Fruit fly (Drosophila melanogaster): ENCODE data around the gene mRpS6.
A peak's percentile ranks its signal among the peaks of the same experiment; 100 is the strongest.

Gene mRpS6

DNA sequence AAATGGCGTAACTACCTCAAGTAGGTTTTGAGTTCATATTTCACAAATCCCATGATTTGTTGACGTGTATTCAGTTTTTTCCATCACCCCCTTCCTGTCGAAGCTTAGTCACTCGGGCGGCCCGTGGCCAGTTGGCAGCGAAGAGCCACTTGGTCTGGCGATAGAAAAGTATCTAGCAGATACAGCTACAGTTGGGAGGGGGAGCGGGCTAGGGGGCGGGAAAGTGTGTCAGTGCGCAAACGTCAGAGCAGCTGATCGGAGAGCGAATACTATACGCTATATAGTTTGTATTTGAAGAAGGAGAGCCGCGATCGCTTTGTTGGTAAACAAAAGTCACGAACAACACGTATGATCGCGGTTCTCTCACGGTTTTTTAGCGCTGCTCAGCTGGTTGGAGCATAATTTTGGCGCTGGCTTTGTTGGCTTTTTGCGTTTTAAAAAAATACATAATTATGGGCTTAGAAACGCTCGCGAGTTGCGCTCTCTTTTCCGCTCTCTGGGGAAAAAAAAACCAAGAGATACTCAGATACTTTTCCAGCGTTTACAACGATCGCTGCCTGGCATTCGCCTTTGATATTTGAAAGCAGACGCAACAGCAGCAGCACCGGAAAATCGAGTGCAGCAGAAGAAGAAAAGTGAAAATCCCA, 49.6 kb downstream of the mRpS6 start (continued):
- TF ChIP-seq CG18262 (tag; optimal IDR thresholded peaks at IDR 0.05): no peak
- TF ChIP-seq CG8290 (GFP tag; optimal IDR thresholded peaks at IDR 0.05): no peak
- peak in 1 of 2 experiments; percentile 88 for TF ChIP-seq CG8290 (tag; optimal IDR thresholded peaks at IDR 0.05)
- peak; percentile 14 for TF ChIP-seq mam (GFP tag; optimal IDR thresholded peaks at IDR 0.05)
- TF ChIP-seq Dek (tag; optimal IDR thresholded peaks at IDR 0.05): no peak
- no peak for TF ChIP-seq ewg (GFP tag; optimal IDR thresholded peaks at IDR 0.05)
- no peak for TF ChIP-seq pzg (GFP tag; optimal IDR thresholded peaks at IDR 0.05)
- no peak for TF ChIP-seq Dfd (GFP tag; optimal IDR thresholded peaks at IDR 0.05)
- 0 out of 2 replicates have a peak, but pooled peaks have one; percentile 33 for TF ChIP-seq CG17328 (GFP tag; IDR thresholded peaks at IDR 0.05)
- no peak for TF ChIP-seq Gsc (GFP tag; IDR thresholded peaks at IDR 0.05)
- TF ChIP-seq H2.0 (GFP tag; IDR thresholded peaks at IDR 0.05): 0 out of 2 replicates have a peak, but pooled peaks have one; percentile 5
- peak; percentile 10 for TF ChIP-seq fd3F (GFP tag; optimal IDR thresholded peaks at IDR 0.05)
- peak; percentile 88 for TF ChIP-seq CG12769 (tag; optimal IDR thresholded peaks at IDR 0.05)
- peak; percentile 14; the same call in 1 of the 2 replicates for TF ChIP-seq CG14441 (GFP tag; IDR thresholded peaks at IDR 0.05)
- TF ChIP-seq ems (GFP tag; optimal IDR thresholded peaks at IDR 0.05): no peak
- TF ChIP-seq gfzf (GFP tag; optimal IDR thresholded peaks at IDR 0.05): no peak
- peak; percentile 53 for TF ChIP-seq CG13287 (GFP tag; IDR thresholded peaks at IDR 0.05; ENCODE audit: partially characterized antibody)
- no peak for TF ChIP-seq psq (GFP tag; optimal IDR thresholded peaks at IDR 0.05)
- TF ChIP-seq slp2 (GFP tag; optimal IDR thresholded peaks at IDR 0.05): no peak
- TF ChIP-seq Ets97D (GFP tag; optimal IDR thresholded peaks at IDR 0.05): no peak
- TF ChIP-seq dati (GFP tag; IDR thresholded peaks at IDR 0.05): no peak
- no peak for TF ChIP-seq tx (GFP tag; optimal IDR thresholded peaks at IDR 0.05)
- no peak for TF ChIP-seq CG6272 (GFP tag; IDR thresholded peaks at IDR 0.05)
- TF ChIP-seq ato (GFP tag; IDR thresholded peaks at IDR 0.05; ENCODE audit: partially characterized antibody): no peak
- no peak for TF ChIP-seq Mad (GFP tag; optimal IDR thresholded peaks at IDR 0.05)
- TF ChIP-seq onecut (GFP tag; IDR thresholded peaks at IDR 0.05): no peak
- TF ChIP-seq CG12104 (GFP tag; optimal IDR thresholded peaks at IDR 0.05): no peak
- peak; percentile 90 for TF ChIP-seq sug (tag; optimal IDR thresholded peaks at IDR 0.05)
- TF ChIP-seq Adf1 (GFP tag; IDR thresholded peaks at IDR 0.05): peak; percentile 69
- TF ChIP-seq Xrp1 (GFP tag; IDR thresholded peaks at IDR 0.05): no peak
- peak; percentile 66; the same call in 1 of the 3 replicates for TF ChIP-seq CG11456 (GFP tag; IDR thresholded peaks at IDR 0.05)
- TF ChIP-seq gro (GFP tag; optimal IDR thresholded peaks at IDR 0.05): peak; percentile 28
- peak; percentile 83 for TF ChIP-seq sens (GFP tag)
- peak; percentile 98 for TF ChIP-seq CG10543 (GFP tag; optimal IDR thresholded peaks at IDR 0.05)
- no peak for TF ChIP-seq chn (GFP tag; optimal IDR thresholded peaks at IDR 0.05)
- no peak for TF ChIP-seq Sox102F (GFP tag; optimal IDR thresholded peaks at IDR 0.05)
- TF ChIP-seq gsb-n (tag; optimal IDR thresholded peaks at IDR 0.05): no peak
- TF ChIP-seq sd (tag; optimal IDR thresholded peaks at IDR 0.05): peak; percentile 69
- no peak for TF ChIP-seq CG4360 (GFP tag; IDR thresholded peaks at IDR 0.05)
- TF ChIP-seq Bdp1 (GFP tag; optimal IDR thresholded peaks at IDR 0.05): no peak
- TF ChIP-seq org-1 (GFP tag; optimal IDR thresholded peaks at IDR 0.05): no peak
- peak; percentile 68 for TF ChIP-seq row (GFP tag; IDR thresholded peaks at IDR 0.05)
- peak; percentile 74 for TF ChIP-seq CG32767 (GFP tag; IDR thresholded peaks at IDR 0.05)
- peak; percentile 82 for TF ChIP-seq NFAT (GFP tag; IDR thresholded peaks at IDR 0.05)
- TF ChIP-seq kay (GFP tag; optimal IDR thresholded peaks at IDR 0.05): peak; percentile 92
- TF ChIP-seq gcm (GFP tag; optimal IDR thresholded peaks at IDR 0.05): no peak
- TF ChIP-seq CG10147 (GFP tag; optimal IDR thresholded peaks at IDR 0.05): no peak
- TF ChIP-seq B-H2 (GFP tag; optimal IDR thresholded peaks at IDR 0.05): peak; percentile 63
- peak; percentile 74 for TF ChIP-seq Rfx (GFP tag; IDR thresholded peaks at IDR 0.05)
- TF ChIP-seq CG11723 (GFP tag; optimal IDR thresholded peaks at IDR 0.05): no peak
- TF ChIP-seq Dbx (GFP tag; IDR thresholded peaks at IDR 0.05): peak; percentile 51; the same call in 1 of the 3 replicates
